Worm (Caenorhabditis elegans) whole organism, L1 larva: Measurements from ENCODE around the gene otub-1.
A peak's percentile ranks its signal among the peaks of the same experiment; 100 is the strongest.

Source experiments
- C16A3.4 ChIP-seq: fragments of 150-350 bp; optimal IDR thresholded peaks from 2 replicates; lab custom pipeline; 2014; ENCODE audit warnings: missing biosample characterization, missing genetic modification characterization
- C34B4.2 ChIP-seq: sonication (generic microtip); optimal IDR thresholded peaks from 2 replicates; lab custom pipeline; 2017; ENCODE audit warnings: mild to moderate bottlenecking, missing genetic modification characterization, missing compliant biosample characterization
- alr-1 ChIP-seq: fragments of 200-800 bp; sonication (Bioruptor generic); optimal IDR thresholded peaks from 2 replicates; lab custom pipeline; 2018; ENCODE audit warnings: borderline replicate concordance, mild to moderate bottlenecking, missing genetic modification characterization, missing compliant biosample characterization
- ama-1 ChIP-seq: fragments of 150-350 bp; optimal IDR thresholded peaks from 2 replicates; lab custom pipeline; 2014
- blmp-1 ChIP-seq: fragments of 150-350 bp; optimal IDR thresholded peaks from 2 replicates; lab custom pipeline; 2014; ENCODE audit warnings: missing biosample characterization, missing genetic modification characterization
- ceh-82 ChIP-seq, 3 experiments: fragments of 150-350 bp in 1 of 3; sonication (generic microtip) in 2 of 3; optimal IDR thresholded peaks; 2 replicates each; lab custom pipeline; 2014 to 2017; ENCODE audit warnings: missing biosample characterization in 3 of 3, missing genetic modification characterization in 3 of 3
- ceh-88 ChIP-seq: fragments of 200-800 bp; sonication (Bioruptor generic); IDR thresholded peaks from 2 replicates; pipeline ENCODE4 v1.3.6; 2022; ENCODE audit warnings: missing genetic modification characterization, missing compliant biosample characterization
- dsc-1 ChIP-seq: sonication (generic microtip); optimal IDR thresholded peaks from 2 replicates; lab custom pipeline; 2016; ENCODE audit warnings: mild to moderate bottlenecking, missing genetic modification characterization, missing compliant biosample characterization
- efl-1 ChIP-seq, 4 experiments: fragments of 150-350 bp; optimal IDR thresholded peaks in 3 of 4; peaks in 1 of 4; 1 replicate in 1 of 4; 2 replicates in 3 of 4; lab custom pipeline; 2014; ENCODE audit warnings: missing biosample characterization in 2 of 4, missing genetic modification characterization in 2 of 4, missing genetic modification reagents in 2 of 4
- egl-27 ChIP-seq, 2 experiments: fragments of 150-350 bp in 1 of 2; sonication (generic microtip); optimal IDR thresholded peaks; 3 replicates each; lab custom pipeline; 2017 to 2018; ENCODE audit warnings: missing biosample characterization in 2 of 2, missing genetic modification characterization in 2 of 2, missing genetic modification reagents in 2 of 2
- fkh-8 ChIP-seq: sonication (generic microtip); optimal IDR thresholded peaks from 2 replicates; lab custom pipeline; 2016; ENCODE audit warnings: mild to moderate bottlenecking, missing genetic modification characterization, missing compliant biosample characterization
- grh-1 ChIP-seq: fragments of 200-800 bp; sonication (Bioruptor generic); IDR thresholded peaks from 2 replicates; pipeline ENCODE4 v1.3.6; 2022; ENCODE audit warnings: missing genetic modification reagents, missing genetic modification characterization, missing compliant biosample characterization
- hlh-17 ChIP-seq: fragments of 200-800 bp; sonication (Bioruptor generic); optimal IDR thresholded peaks from 2 replicates; lab custom pipeline; 2018; ENCODE audit warnings: missing genetic modification characterization, mild to moderate bottlenecking, missing compliant biosample characterization, moderate library complexity, borderline replicate concordance
- lin-14 ChIP-seq: fragments of 200-800 bp; sonication (Bioruptor generic); optimal IDR thresholded peaks from 2 replicates; lab custom pipeline; 2018; ENCODE audit warnings: mild to moderate bottlenecking, missing genetic modification characterization, moderate library complexity, missing compliant biosample characterization
- lir-3 ChIP-seq: sonication (generic microtip); optimal IDR thresholded peaks from 2 replicates; lab custom pipeline; 2016; ENCODE audit warnings: mild to moderate bottlenecking, missing genetic modification characterization, moderate library complexity, missing compliant biosample characterization; ENCODE audit not compliant: poor library complexity
- lsy-2 ChIP-seq, 2 experiments: fragments of 150-350 bp; optimal IDR thresholded peaks; 2 replicates each; lab custom pipeline; 2014; ENCODE audit warnings: missing biosample characterization in 2 of 2, missing genetic modification characterization in 2 of 2
- mab-9 ChIP-seq: fragments of 200-800 bp; sonication (Bioruptor generic); IDR thresholded peaks from 2 replicates; pipeline ENCODE4 v1.3.6; 2022; ENCODE audit warnings: missing genetic modification reagents, missing genetic modification characterization, missing compliant biosample characterization
- mep-1 ChIP-seq: fragments of 150-350 bp; optimal IDR thresholded peaks from 2 replicates; lab custom pipeline; 2014; ENCODE audit warnings: missing biosample characterization, missing genetic modification characterization
- nhr-12 ChIP-seq: sonication (generic microtip); optimal IDR thresholded peaks from 2 replicates; lab custom pipeline; 2017; ENCODE audit warnings: missing biosample characterization, missing genetic modification characterization
- nhr-19 ChIP-seq: fragments of 200-800 bp; sonication (Bioruptor generic); conservative IDR thresholded peaks from 2 replicates; pipeline ENCODE4 v1.3.6; 2022; ENCODE audit warnings: missing genetic modification characterization, missing compliant biosample characterization
- nhr-20 ChIP-seq: sonication (generic microtip); optimal IDR thresholded peaks from 2 replicates; lab custom pipeline; 2016; ENCODE audit warnings: mild to moderate bottlenecking, missing genetic modification characterization, missing compliant biosample characterization
- nhr-47 ChIP-seq: sonication (generic microtip); optimal IDR thresholded peaks from 2 replicates; lab custom pipeline; 2016; ENCODE audit warnings: mild to moderate bottlenecking, missing genetic modification characterization, moderate library complexity, missing compliant biosample characterization
- nhr-71 ChIP-seq: sonication (generic microtip); optimal IDR thresholded peaks from 2 replicates; lab custom pipeline; 2016; ENCODE audit warnings: mild to moderate bottlenecking, missing genetic modification characterization, moderate library complexity, missing compliant biosample characterization
- nhr-76 ChIP-seq: sonication (generic microtip); optimal IDR thresholded peaks from 2 replicates; lab custom pipeline; 2017; ENCODE audit warnings: missing biosample characterization, missing genetic modification characterization
- nhr-84 ChIP-seq: sonication (generic microtip); optimal IDR thresholded peaks from 2 replicates; lab custom pipeline; 2017; ENCODE audit warnings: missing biosample characterization, missing genetic modification characterization
- nhr-85 ChIP-seq: sonication (generic microtip); peaks from one replicate; lab custom pipeline; 2016; ENCODE audit warnings: missing genetic modification characterization, inconsistent platforms, missing compliant biosample characterization
- pag-3 ChIP-seq: sonication (generic microtip); optimal IDR thresholded peaks from 2 replicates; lab custom pipeline; 2017; ENCODE audit warnings: missing genetic modification characterization, mild to moderate bottlenecking, missing compliant biosample characterization, antibody characterized with exemption, borderline replicate concordance; ENCODE audit not compliant: insufficient read depth
- rnt-1 ChIP-seq: sonication (generic microtip); optimal IDR thresholded peaks from 2 replicates; lab custom pipeline; 2016; ENCODE audit warnings: mild to moderate bottlenecking, missing genetic modification characterization, moderate library complexity, missing compliant biosample characterization
- snpc-4 ChIP-seq: fragments of 150-350 bp; optimal IDR thresholded peaks from 2 replicates; lab custom pipeline; 2014; ENCODE audit warnings: missing biosample characterization, missing genetic modification characterization
- sox-4 ChIP-seq: sonication (generic microtip); optimal IDR thresholded peaks from 2 replicates; lab custom pipeline; 2016; ENCODE audit warnings: missing genetic modification characterization, missing compliant biosample characterization
- sptf-1 ChIP-seq: fragments of 150-350 bp; optimal IDR thresholded peaks from 2 replicates; lab custom pipeline; 2014; ENCODE audit warnings: missing biosample characterization, missing genetic modification characterization
- sup-37 ChIP-seq: fragments of 200-800 bp; sonication (Bioruptor generic); optimal IDR thresholded peaks from 2 replicates; lab custom pipeline; 2018; ENCODE audit warnings: mild to moderate bottlenecking, missing genetic modification characterization, missing compliant biosample characterization
- swsn-7 ChIP-seq: sonication (generic microtip); optimal IDR thresholded peaks from 2 replicates; lab custom pipeline; 2016; ENCODE audit warnings: missing genetic modification characterization, missing compliant biosample characterization
- tbx-2 ChIP-seq: sonication (generic microtip); optimal IDR thresholded peaks from 2 replicates; lab custom pipeline; 2016; ENCODE audit warnings: missing genetic modification characterization, missing compliant biosample characterization
- unc-30 ChIP-seq: sonication (generic microtip); optimal IDR thresholded peaks from 2 replicates; lab custom pipeline; 2017; ENCODE audit warnings: missing biosample characterization, missing genetic modification characterization
- unc-98 ChIP-seq: fragments of 200-800 bp; sonication (Bioruptor generic); IDR thresholded peaks from 2 replicates; pipeline ENCODE4 v1.3.6; 2022; ENCODE audit warnings: missing genetic modification characterization, missing compliant biosample characterization
- zag-1 ChIP-seq: fragments of 150-350 bp; optimal IDR thresholded peaks from 2 replicates; lab custom pipeline; 2014; ENCODE audit warnings: missing biosample characterization, missing genetic modification characterization
- ztf-11 ChIP-seq, 2 experiments: sonication (generic microtip); optimal IDR thresholded peaks; 2 replicates each; lab custom pipeline; 2016 to 2017; ENCODE audit warnings: missing genetic modification characterization in 2 of 2, missing biosample characterization in 1 of 2, missing compliant biosample characterization in 1 of 2

Gene otub-1

ce11 chrV:15054733-15055132 lies 11.4 kb upstream of the otub-1 start:
- TF ChIP-seq hlh-17, result no peak
- no peak for TF ChIP-seq nhr-19 (GFP tag; lab: Robert Waterston, UW)
- TF ChIP-seq nhr-85 (tag; lab: Kevin White, UChicago), result no peak
- TF ChIP-seq pag-3, result no peak
- no peak for TF ChIP-seq swsn-7 (tag; lab: Kevin White, UChicago)
- no peak for TF ChIP-seq lir-3 (tag; lab: Kevin White, UChicago)
- TF ChIP-seq dsc-1 (tag; lab: Kevin White, UChicago), result no peak
- TF ChIP-seq blmp-1 (tag; lab: Kevin White, UChicago), result no peak
- no peak for TF ChIP-seq snpc-4 (tag; lab: Kevin White, UChicago)
- TF ChIP-seq C34B4.2, result no peak
- TF ChIP-seq lin-14 (GFP tag; lab: Kevin White, UChicago), result no peak
- no peak for TF ChIP-seq nhr-76 (tag; lab: Kevin White, UChicago)
- no peak for TF ChIP-seq sox-4
- TF ChIP-seq mab-9 (GFP tag; lab: Robert Waterston, UW), result no peak
- no peak for TF ChIP-seq zag-1 (tag; lab: Kevin White, UChicago)
- TF ChIP-seq sptf-1 (tag; lab: Kevin White, UChicago), result no peak
- TF ChIP-seq ceh-88, result no peak
- no peak for TF ChIP-seq rnt-1
- TF ChIP-seq lsy-2 (tag; optimal IDR thresholded peaks at IDR 0.05; lab: Kevin White, UChicago), result no peak
- no peak for TF ChIP-seq grh-1 (GFP tag; lab: Robert Waterston, UW)

- TF ChIP-seq unc-30 (tag; lab: Kevin White, UChicago) (no peak), grh-1 (GFP tag; lab: Robert Waterston, UW) (no peak), nhr-47 (no peak), sup-37 (GFP tag; lab: Kevin White, UChicago) (no peak), efl-1 (optimal IDR thresholded peaks at IDR 0.05; lab: Kevin White, UChicago) (no peak), efl-1 (GFP tag; optimal IDR thresholded peaks at IDR 0.05 in 1 of 2; lab: Kevin White, UChicago) (peak in 1 of 2 experiments; percentile 49), nhr-12 (no peak)
Measured at ce11 chrV:15055873-15056272, 10.2 kb upstream of the otub-1 start, which contains the start of gene C25D7.16. TSS of gene C25D7.16 (plus strand) at chrV:15056173.

ce11 chrV:15056346-15056839 lies 9.7 kb upstream of the otub-1 start:
- TF ChIP-seq swsn-7 (tag; lab: Kevin White, UChicago), result no peak
- no peak for TF ChIP-seq sptf-1 (tag; lab: Kevin White, UChicago)
- TF ChIP-seq dsc-1 (tag; lab: Kevin White, UChicago), result no peak
- TF ChIP-seq egl-27 (tag; optimal IDR thresholded peaks at IDR 0.05; lab: Kevin White, UChicago), result no peak
- TF ChIP-seq nhr-85 (tag; lab: Kevin White, UChicago), result no peak
- TF ChIP-seq fkh-8 (tag; lab: Kevin White, UChicago), result no peak
- no peak for TF ChIP-seq nhr-20 (tag; lab: Kevin White, UChicago)
- TF ChIP-seq ama-1 (lab: Kevin White, UChicago), result no peak
- TF ChIP-seq pag-3, result no peak
- TF ChIP-seq ceh-82 (tag; optimal IDR thresholded peaks at IDR 0.05; lab: Kevin White, UChicago), result no peak
- no peak for TF ChIP-seq C16A3.4
- TF ChIP-seq unc-98 (GFP tag; lab: Robert Waterston, UW), result no peak
- no peak for TF ChIP-seq ztf-11 (tag; optimal IDR thresholded peaks at IDR 0.05; lab: Kevin White, UChicago)
- no peak for TF ChIP-seq sox-4
- TF ChIP-seq lsy-2 (tag; optimal IDR thresholded peaks at IDR 0.05; lab: Kevin White, UChicago), result no peak
- no peak for TF ChIP-seq nhr-84 (tag; lab: Kevin White, UChicago)
- no peak for TF ChIP-seq alr-1 (tag; lab: Kevin White, UChicago)
- no peak for TF ChIP-seq nhr-71 (tag; lab: Kevin White, UChicago)
- TF ChIP-seq mep-1, result no peak
- TF ChIP-seq tbx-2 (tag; lab: Kevin White, UChicago), result no peak
